Fruit fly (Drosophila melanogaster) S2 (cell line): ENCODE data around the gene ear.

Experiments used
- CG8478 ChIP-seq: fragments of >200 bp; optimal IDR thresholded peaks from 2 replicates; lab custom pipeline; 2018
- CTCF ChIP-seq, 2 experiments: fragments of >200 bp; optimal IDR thresholded peaks; 2 replicates each; lab custom pipeline; 2018

DNA sequence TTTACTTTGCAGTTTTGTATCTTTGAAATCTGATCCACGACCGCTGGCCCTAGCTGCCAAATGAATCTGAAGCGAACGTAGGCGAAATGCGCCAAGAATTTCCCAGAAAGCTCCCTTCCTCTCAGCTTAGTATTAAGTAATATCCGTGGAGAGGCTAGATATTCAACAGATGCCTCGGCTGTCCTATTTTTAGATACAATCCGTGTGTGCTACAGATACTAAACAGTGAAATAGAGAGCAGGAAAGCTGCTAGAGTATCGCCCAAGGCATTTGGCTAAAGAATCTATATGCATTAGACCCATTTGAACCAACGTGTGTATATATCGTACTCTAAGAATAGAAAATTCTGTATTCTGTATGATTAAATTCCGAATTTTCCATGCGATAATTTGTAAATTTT is 38.2 kb upstream of the ear start:
- no peak for TF ChIP-seq CG8478 (lab: Kevin White, UChicago)
- no peak for TF ChIP-seq CTCF (optimal IDR thresholded peaks at IDR 0.05; lab: Kevin White, UChicago)
